Worm (Caenorhabditis elegans) whole organism, young adult: ENCODE measurements around the gene M05D6.2.

Experiments used
- F10E7.11 ChIP-seq: sonication (generic microtip); optimal IDR thresholded peaks from 2 replicates; lab custom pipeline; 2017; ENCODE audit warnings: mild to moderate bottlenecking, missing genetic modification characterization, moderate library complexity, missing compliant biosample characterization
- Y95B8A.8 ChIP-seq: fragments of 200-800 bp; sonication (Bioruptor generic); IDR thresholded peaks from 2 replicates; pipeline ENCODE4 v1.3.6; 2022; ENCODE audit warnings: missing genetic modification reagents, missing genetic modification characterization, missing compliant biosample characterization
- ama-1 ChIP-seq, 3 experiments: fragments of 150-350 bp in 1 of 3; sonication (generic microtip) in 2 of 3; optimal IDR thresholded peaks; 2 replicates each; lab custom pipeline; 2014 to 2018; ENCODE audit warnings: missing biosample characterization in 2 of 3, missing genetic modification characterization in 2 of 3, missing genetic modification reagents in 2 of 3
- nfya-1 ChIP-seq: sonication (generic microtip); optimal IDR thresholded peaks from 2 replicates; lab custom pipeline; 2017; ENCODE audit warnings: antibody characterized with exemption, missing compliant biosample characterization, missing genetic modification characterization, borderline replicate concordance; ENCODE audit not compliant: insufficient read depth
- unc-62 ChIP-seq: fragments of 150-350 bp; optimal IDR thresholded peaks from 2 replicates; lab custom pipeline; 2014; ENCODE audit warnings: missing biosample characterization, missing genetic modification reagents, missing genetic modification characterization

- TF ChIP-seq ama-1 (optimal IDR thresholded peaks at IDR 0.05; lab: Kevin White, UChicago) (no peak), ama-1 (GFP tag; optimal IDR thresholded peaks at IDR 0.05; lab: Kevin White, UChicago) (no peak), nfya-1 (tag; lab: Kevin White, UChicago) (no peak), F10E7.11 (no peak), Y95B8A.8 (GFP tag; lab: Robert Waterston, UW) (no peak), unc-62 (GFP tag; lab: Kevin White, UChicago) (no peak)
These were observed 50.3 kb downstream of the M05D6.2 start, which contains the start of gene T13H5.8 for ce11 chrII:8518210-8518609.
